ENCODE assay signal across 2 worm cellular contexts in the genomic region with DNA sequence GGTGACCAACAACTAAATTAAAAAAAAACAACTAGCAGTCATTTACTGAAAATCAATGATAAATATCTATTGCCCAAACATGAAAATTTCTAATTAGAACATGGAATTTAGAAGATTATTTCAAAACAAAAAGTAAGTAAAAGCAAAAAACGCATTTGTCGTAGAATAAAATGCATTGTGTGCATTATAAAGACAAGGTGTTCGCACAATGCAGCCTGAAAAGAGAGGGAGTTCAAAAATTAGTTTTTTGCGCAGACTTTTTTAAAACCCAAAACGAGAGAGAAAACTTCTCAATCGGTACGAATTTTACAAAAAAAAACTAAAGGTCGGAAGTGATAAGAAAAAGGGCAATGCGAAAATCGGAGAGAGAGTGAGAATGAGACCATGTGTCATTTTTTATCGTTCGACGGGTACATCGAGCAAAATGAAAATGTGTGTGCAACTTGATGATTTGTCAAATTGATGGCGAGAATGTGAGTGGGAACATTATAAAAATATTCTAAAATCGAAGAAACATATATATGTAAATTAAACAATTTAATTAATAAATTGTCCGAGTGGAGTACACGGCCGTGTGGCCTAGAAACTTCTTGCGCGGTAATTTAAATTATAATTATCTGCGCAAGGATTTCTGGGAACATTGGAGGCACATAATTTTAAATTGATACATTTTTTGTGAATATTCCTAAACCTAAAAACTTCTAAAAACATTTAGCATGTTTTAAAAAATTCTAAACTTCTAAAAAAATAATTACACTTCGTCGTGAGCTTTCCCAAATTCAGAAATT.
TF ChIP-seq lines count a peak whose summit lies in the region.

No protein-coding gene starts in this region.

TF ChIP-seq in whole organism, L1 larva, 84 proteins besides CTCF, POLR2A, EP300 and RAD21 (continued from another document):
- TF ChIP-seq efl-1 (optimal IDR thresholded peaks at IDR 0.05; lab: Kevin White, UChicago) (peak; percentile 96 to 97), efl-1 (GFP tag; optimal IDR thresholded peaks at IDR 0.05 in 1 of 2; lab: Kevin White, UChicago) (peak; percentile 94 to 99), isw-1 (GFP tag; IDR thresholded peaks at IDR 0.05; lab: Robert Waterston, UW) (peak; percentile 30; the same call in 1 of the 2 replicates), unc-62 (GFP tag; optimal IDR thresholded peaks at IDR 0.05; lab: Kevin White, UChicago) (no peak), aly-2 (tag; optimal IDR thresholded peaks at IDR 0.05; lab: Kevin White, UChicago) (no peak), C34B4.2 (tag; optimal IDR thresholded peaks at IDR 0.05; lab: Kevin White, UChicago) (no peak), fos-1 (tag; optimal IDR thresholded peaks at IDR 0.05; lab: Kevin White, UChicago) (no peak), mdl-1 (tag; optimal IDR thresholded peaks at IDR 0.05; lab: Kevin White, UChicago) (no peak), sup-37 (GFP tag; optimal IDR thresholded peaks at IDR 0.05; lab: Kevin White, UChicago) (no peak), elt-3 (tag; optimal IDR thresholded peaks at IDR 0.05; lab: Kevin White, UChicago) (peak in 1 of 6 experiments; percentile 14), nhr-85 (tag; lab: Kevin White, UChicago) (peak; percentile 84), xbp-1 (tag; optimal IDR thresholded peaks at IDR 0.05; lab: Kevin White, UChicago) (peak; percentile 43), nhr-71 (tag; optimal IDR thresholded peaks at IDR 0.05; lab: Kevin White, UChicago) (peak; percentile 67), ztf-11 (tag; optimal IDR thresholded peaks at IDR 0.05; lab: Kevin White, UChicago) (no peak), ces-1 (GFP tag; optimal IDR thresholded peaks at IDR 0.05; lab: Kevin White, UChicago) (no peak), nhr-77 (tag; optimal IDR thresholded peaks at IDR 0.05; lab: Kevin White, UChicago) (peak; percentile 29), jun-1 (tag; optimal IDR thresholded peaks at IDR 0.05; lab: Kevin White, UChicago) (peak; percentile 51), hlh-17 (GFP tag; optimal IDR thresholded peaks at IDR 0.05; lab: Kevin White, UChicago; ENCODE audit: borderline replicate concordance) (no peak), nhr-20 (tag; optimal IDR thresholded peaks at IDR 0.05; lab: Kevin White, UChicago) (peak; percentile 55), dpl-1 (GFP tag; optimal IDR thresholded peaks at IDR 0.05; lab: Kevin White, UChicago) (peak; percentile 91 to 95 (median 93)), snu-23 (GFP tag; optimal IDR thresholded peaks at IDR 0.05; lab: Kevin White, UChicago) (peak; percentile 70), efl-3 (GFP tag; optimal IDR thresholded peaks at IDR 0.05; lab: Kevin White, UChicago) (no peak), swsn-7 (tag; optimal IDR thresholded peaks at IDR 0.05; lab: Kevin White, UChicago) (peak; percentile 25), nhr-47 (tag; optimal IDR thresholded peaks at IDR 0.05; lab: Kevin White, UChicago) (peak; percentile 58), grh-1 (GFP tag; IDR thresholded peaks at IDR 0.05; lab: Robert Waterston, UW) (no peak; the same call in 1 of the 2 replicates), lin-39 (tag; optimal IDR thresholded peaks at IDR 0.05; lab: Kevin White, UChicago) (peak; percentile 5), C04F5.9 (tag; optimal IDR thresholded peaks at IDR 0.05; lab: Kevin White, UChicago) (no peak), lir-3 (tag; optimal IDR thresholded peaks at IDR 0.05; lab: Kevin White, UChicago; ENCODE audit: poor library complexity) (peak; percentile 33), F16B12.6 (tag; optimal IDR thresholded peaks at IDR 0.05; lab: Kevin White, UChicago) (peak; percentile 92), ceh-90 (tag; optimal IDR thresholded peaks at IDR 0.05; lab: Kevin White, UChicago) (peak; percentile 60), ama-1 (optimal IDR thresholded peaks at IDR 0.05; lab: Kevin White, UChicago) (no peak), fkh-4 (tag; optimal IDR thresholded peaks at IDR 0.05; lab: Kevin White, UChicago; ENCODE audit: borderline replicate concordance) (no peak), lin-13 (GFP tag; optimal IDR thresholded peaks at IDR 0.05; lab: Kevin White, UChicago) (peak; percentile 59), zag-1 (tag; optimal IDR thresholded peaks at IDR 0.05; lab: Kevin White, UChicago) (no peak), nhr-90 (tag; optimal IDR thresholded peaks at IDR 0.05; lab: Kevin White, UChicago; ENCODE audit: poor library complexity) (peak; percentile 58), rnt-1 (tag; optimal IDR thresholded peaks at IDR 0.05; lab: Kevin White, UChicago) (peak; percentile 18), C16A3.4 (tag; optimal IDR thresholded peaks at IDR 0.05; lab: Kevin White, UChicago) (peak; percentile 36), lsy-2 (tag; optimal IDR thresholded peaks at IDR 0.05; lab: Kevin White, UChicago) (peak; percentile 23 to 71)

TF ChIP-seq in whole organism, young adult, 124 proteins besides CTCF, POLR2A, EP300 and RAD21 (continued from another document):
- TF ChIP-seq lir-1 (GFP tag; conservative IDR thresholded peaks at IDR 0.05; lab: Robert Waterston, UW) (0 out of 2 replicates have a peak, but pooled peaks have one; percentile 23), hrde-1 (tag; optimal IDR thresholded peaks at IDR 0.05; lab: Kevin White, UChicago; ENCODE audit: borderline replicate concordance) (no peak), ceh-91 (GFP tag; IDR thresholded peaks at IDR 0.05; lab: Robert Waterston, UW) (no peak), F23B12.7 (tag; optimal IDR thresholded peaks at IDR 0.05; lab: Kevin White, UChicago; ENCODE audit: insufficient read depth) (peak; percentile 17), F49E8.2 (tag; optimal IDR thresholded peaks at IDR 0.05; lab: Kevin White, UChicago; ENCODE audit: insufficient read depth) (no peak), K12H6.12 (tag; optimal IDR thresholded peaks at IDR 0.05; lab: Kevin White, UChicago) (no peak), C06A6.2 (GFP tag; conservative IDR thresholded peaks at IDR 0.05; lab: Robert Waterston, UW) (no peak), sdz-38 (tag; optimal IDR thresholded peaks at IDR 0.05; lab: Kevin White, UChicago) (no peak), C17E4.6 (GFP tag; IDR thresholded peaks at IDR 0.05; lab: Robert Waterston, UW) (no peak), ztf-3 (GFP tag; optimal IDR thresholded peaks at IDR 0.05; lab: Kevin White, UChicago) (no peak), egrh-3 (GFP tag; IDR thresholded peaks at IDR 0.05; lab: Robert Waterston, UW) (no peak), atf-7 (tag; optimal IDR thresholded peaks at IDR 0.05; lab: Kevin White, UChicago) (no peak), ama-1 (optimal IDR thresholded peaks at IDR 0.05; lab: Kevin White, UChicago) (no peak), ama-1 (GFP tag; optimal IDR thresholded peaks at IDR 0.05; lab: Kevin White, UChicago) (no peak), snpc-4 (GFP tag; optimal IDR thresholded peaks at IDR 0.05; lab: Kevin White, UChicago) (no peak), snpc-4 (tag; optimal IDR thresholded peaks at IDR 0.05; lab: Kevin White, UChicago) (peak in 1 of 4 experiments; percentile 34), K11D2.4 (GFP tag; IDR thresholded peaks at IDR 0.05; lab: Robert Waterston, UW) (no peak), mel-28 (tag; optimal IDR thresholded peaks at IDR 0.05; lab: Kevin White, UChicago; ENCODE audit: borderline replicate concordance) (no peak), F55B11.4 (tag; optimal IDR thresholded peaks at IDR 0.05; lab: Kevin White, UChicago; ENCODE audit: borderline replicate concordance, insufficient read depth) (no peak), lin-35 (GFP tag; optimal IDR thresholded peaks at IDR 0.05; lab: Kevin White, UChicago) (peak in 1 of 3 experiments; percentile 70), fkh-3 (tag; optimal IDR thresholded peaks at IDR 0.05; lab: Kevin White, UChicago) (no peak), Y53G8AR.9 (GFP tag; conservative IDR thresholded peaks at IDR 0.05; lab: Robert Waterston, UW) (no peak), nhr-80 (tag; optimal IDR thresholded peaks at IDR 0.05; lab: Kevin White, UChicago) (peak; percentile 79), lsl-1 (GFP tag; optimal IDR thresholded peaks at IDR 0.05; lab: Kevin White, UChicago) (no peak), Y53F4B.3 (GFP tag; IDR thresholded peaks at IDR 0.05; lab: Robert Waterston, UW) (no peak), B0019.2 (GFP tag; conservative IDR thresholded peaks at IDR 0.05; lab: Robert Waterston, UW) (no peak), die-1 (tag; optimal IDR thresholded peaks at IDR 0.05; lab: Kevin White, UChicago) (no peak), ceh-79 (tag; optimal IDR thresholded peaks at IDR 0.05; lab: Kevin White, UChicago) (no peak), rpc-1 (optimal IDR thresholded peaks at IDR 0.05; lab: Kevin White, UChicago) (no peak), rpc-1 (tag; optimal IDR thresholded peaks at IDR 0.05; lab: Kevin White, UChicago) (no peak), ztf-26 (tag; optimal IDR thresholded peaks at IDR 0.05; lab: Kevin White, UChicago) (no peak), ztf-28 (GFP tag; IDR thresholded peaks at IDR 0.05; lab: Robert Waterston, UW) (no peak), ztf-25 (GFP tag; IDR thresholded peaks at IDR 0.05; lab: Robert Waterston, UW) (no peak), sea-2 (GFP tag; IDR thresholded peaks at IDR 0.05; lab: Robert Waterston, UW) (no peak), bed-2 (GFP tag; IDR thresholded peaks at IDR 0.05; lab: Robert Waterston, UW) (no peak), gei-17 (GFP tag; optimal IDR thresholded peaks at IDR 0.05; lab: Kevin White, UChicago) (no peak), nhr-120 (GFP tag; IDR thresholded peaks at IDR 0.05; lab: Robert Waterston, UW) (no peak), ets-4 (GFP tag; optimal IDR thresholded peaks at IDR 0.05; lab: Kevin White, UChicago) (no peak), snpc-1.3 (tag; optimal IDR thresholded peaks at IDR 0.05; lab: Kevin White, UChicago; ENCODE audit: insufficient read depth) (no peak), dox-1 (GFP tag; IDR thresholded peaks at IDR 0.05; lab: Robert Waterston, UW) (peak; percentile 50), pbrm-1 (GFP tag; IDR thresholded peaks at IDR 0.05; lab: Robert Waterston, UW) (no peak), hlh-26 (GFP tag; conservative IDR thresholded peaks at IDR 0.05; lab: Robert Waterston, UW) (no peak), D2030.7 (GFP tag; IDR thresholded peaks at IDR 0.05; lab: Robert Waterston, UW) (no peak), hmg-1.2 (GFP tag; IDR thresholded peaks at IDR 0.05; lab: Robert Waterston, UW) (no peak), Y95B8A.8 (GFP tag; IDR thresholded peaks at IDR 0.05; lab: Robert Waterston, UW) (no peak), egl-44 (GFP tag; IDR thresholded peaks at IDR 0.05; lab: Robert Waterston, UW) (no peak), nfyb-1 (GFP tag; IDR thresholded peaks at IDR 0.05; lab: Robert Waterston, UW) (no peak), F37B4.10 (GFP tag; IDR thresholded peaks at IDR 0.05; lab: Robert Waterston, UW) (no peak), ceh-58 (GFP tag; IDR thresholded peaks at IDR 0.05; lab: Robert Waterston, UW) (no peak), unc-130 (GFP tag; optimal IDR thresholded peaks at IDR 0.05; lab: Kevin White, UChicago) (no peak), attf-6 (GFP tag; IDR thresholded peaks at IDR 0.05; lab: Robert Waterston, UW) (no peak), egl-18 (GFP tag; IDR thresholded peaks at IDR 0.05; lab: Robert Waterston, UW) (no peak), Y67H2A.10 (GFP tag; conservative IDR thresholded peaks at IDR 0.05; lab: Robert Waterston, UW) (no peak), tbp1 (GFP tag; optimal IDR thresholded peaks at IDR 0.05; lab: Kevin White, UChicago) (no peak), aptf-2 (GFP tag; conservative IDR thresholded peaks at IDR 0.05; lab: Robert Waterston, UW) (no peak), T07F8.4 (tag; optimal IDR thresholded peaks at IDR 0.05; lab: Kevin White, UChicago) (no peak), madf-3 (GFP tag; IDR thresholded peaks at IDR 0.05; lab: Robert Waterston, UW) (no peak), snpc-3.4 (tag; optimal IDR thresholded peaks at IDR 0.05; lab: Kevin White, UChicago) (no peak), akir-1 (GFP tag; optimal IDR thresholded peaks at IDR 0.05; lab: Kevin White, UChicago) (no peak), sptf-2 (GFP tag; optimal IDR thresholded peaks at IDR 0.05; lab: Kevin White, UChicago) (no peak), rcor-1 (GFP tag; IDR thresholded peaks at IDR 0.05; lab: Robert Waterston, UW) (no peak), efl-1 (GFP tag; optimal IDR thresholded peaks at IDR 0.05; lab: Kevin White, UChicago) (peak; percentile 57), lag-1 (GFP tag; IDR thresholded peaks at IDR 0.05; lab: Robert Waterston, UW) (no peak), bed-1 (GFP tag; IDR thresholded peaks at IDR 0.05; lab: Robert Waterston, UW) (no peak), athp-1 (tag; optimal IDR thresholded peaks at IDR 0.05; lab: Kevin White, UChicago) (no peak), nfya-1 (tag; optimal IDR thresholded peaks at IDR 0.05; lab: Kevin White, UChicago; ENCODE audit: borderline replicate concordance, insufficient read depth) (no peak), mcd-1 (GFP tag; IDR thresholded peaks at IDR 0.05; lab: Robert Waterston, UW) (no peak), ceh-27 (GFP tag; optimal IDR thresholded peaks at IDR 0.05; lab: Kevin White, UChicago) (no peak), him-1 (tag; optimal IDR thresholded peaks at IDR 0.05; lab: Kevin White, UChicago) (no peak), xnd-1 (tag; optimal IDR thresholded peaks at IDR 0.05; lab: Kevin White, UChicago) (no peak), lsy-27 (tag; optimal IDR thresholded peaks at IDR 0.05; lab: Kevin White, UChicago; ENCODE audit: borderline replicate concordance, insufficient read depth) (no peak), F39B2.1 (GFP tag; IDR thresholded peaks at IDR 0.05; lab: Robert Waterston, UW) (no peak), mes-4 (tag; optimal IDR thresholded peaks at IDR 0.05; lab: Kevin White, UChicago) (no peak), ekl-4 (GFP tag; IDR thresholded peaks at IDR 0.05; lab: Robert Waterston, UW) (no peak), hsf-1 (GFP tag; IDR thresholded peaks at IDR 0.05; lab: Robert Waterston, UW) (no peak), tbx-9 (tag; optimal IDR thresholded peaks at IDR 0.05; lab: Kevin White, UChicago; ENCODE audit: borderline replicate concordance) (no peak), dpl-1 (GFP tag; optimal IDR thresholded peaks at IDR 0.05; lab: Kevin White, UChicago) (peak; percentile 11), rec-8 (tag; optimal IDR thresholded peaks at IDR 0.05; lab: Kevin White, UChicago) (no peak), ZK185.1 (tag; optimal IDR thresholded peaks at IDR 0.05; lab: Kevin White, UChicago; ENCODE audit: poor library complexity, severe bottlenecking) (no peak), snpc-1.1 (tag; optimal IDR thresholded peaks at IDR 0.05; lab: Kevin White, UChicago; ENCODE audit: insufficient read depth) (no peak), F10E7.11 (tag; optimal IDR thresholded peaks at IDR 0.05; lab: Kevin White, UChicago) (no peak), B0035.1 (tag; optimal IDR thresholded peaks at IDR 0.05; lab: Kevin White, UChicago) (no peak)
